Worm (Caenorhabditis elegans) whole organism, L4/young adult: ENCODE results near the gene nhl-1.

ENCODE experiments used
- dao-5 ChIP-seq: sonication (generic microtip); optimal IDR thresholded peaks from 2 replicates; lab custom pipeline; 2016; ENCODE audit warnings: missing genotype, missing genetic modification characterization, moderate library complexity, missing compliant biosample characterization
- him-1 ChIP-seq: sonication (generic microtip); optimal IDR thresholded peaks from 2 replicates; lab custom pipeline; 2016; ENCODE audit warnings: missing genotype, missing genetic modification reagents, missing genetic modification characterization, missing compliant biosample characterization

DNA sequence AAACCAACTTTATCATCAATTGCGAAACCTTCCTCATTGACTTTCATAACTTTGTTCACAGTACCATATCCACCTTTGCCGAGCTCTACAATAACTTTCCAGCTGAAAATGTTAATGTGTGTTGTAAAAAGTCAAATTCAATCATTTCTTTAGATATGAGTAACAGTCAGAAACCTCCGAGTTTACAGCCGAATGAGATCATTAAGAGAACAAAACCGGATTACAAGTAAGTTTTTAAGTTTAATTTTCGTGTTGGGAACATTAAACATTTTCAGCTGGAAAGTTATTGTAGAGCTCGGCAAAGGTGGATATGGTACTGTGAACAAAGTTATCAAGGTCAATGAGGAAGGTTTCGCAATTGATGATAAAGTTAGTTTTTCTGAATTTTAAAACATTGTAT, 52.5 kb downstream of the nhl-1 start, which contains the start of gene ZK507.1:
- TF ChIP-seq him-1 (tag; lab: Kevin White, UChicago): no peak
- TF ChIP-seq dao-5: no peak
